Worm (Caenorhabditis elegans): ENCODE data around the gene srxa-6.
A peak's percentile ranks its signal among the peaks of the same experiment; 100 is the strongest.

Gene srxa-6

DNA sequence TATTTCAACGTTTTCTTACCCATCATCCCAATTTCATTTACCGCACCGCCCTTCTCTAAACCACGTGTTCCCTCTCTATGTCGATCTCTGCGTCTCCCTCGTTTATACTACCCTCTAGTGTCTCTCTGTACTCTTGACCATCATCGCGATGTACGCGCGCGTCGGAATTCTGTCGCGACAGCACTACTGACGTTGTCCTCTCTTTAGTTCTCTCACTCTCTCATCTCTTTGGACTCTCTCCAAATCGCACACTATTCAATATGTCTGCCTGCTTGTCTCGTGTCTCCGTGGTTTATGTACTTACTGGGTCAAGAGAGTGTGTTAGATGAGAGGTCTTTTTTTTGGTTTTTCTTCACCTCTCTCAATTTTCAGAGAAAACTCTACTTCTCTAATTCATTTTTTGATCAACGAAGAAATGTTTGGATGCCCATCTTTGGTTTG, 43.5 kb downstream of the srxa-6 start (continued):
- TF ChIP-seq elt-3 (tag; optimal IDR thresholded peaks at IDR 0.05) (peak in 1 of 3 experiments; percentile 33), lin-15B (tag; optimal IDR thresholded peaks at IDR 0.05) (peak; percentile 63), pqm-1 (tag; optimal IDR thresholded peaks at IDR 0.05) (peak; percentile 84), nhr-23 (tag; optimal IDR thresholded peaks at IDR 0.05) (peak; percentile 98), pha-4 (tag; optimal IDR thresholded peaks at IDR 0.05) (no peak), ceh-82 (tag; optimal IDR thresholded peaks at IDR 0.05) (peak; percentile 81), ZK546.5 (tag; optimal IDR thresholded peaks at IDR 0.05) (no peak), nhr-67 (tag; optimal IDR thresholded peaks at IDR 0.05) (no peak), hmg-11 (tag; optimal IDR thresholded peaks at IDR 0.05) (peak; percentile 96), unc-62 (GFP tag; optimal IDR thresholded peaks at IDR 0.05) (peak; percentile 93), lin-39 (tag; optimal IDR thresholded peaks at IDR 0.05) (peak; percentile 99), unc-39 (tag; optimal IDR thresholded peaks at IDR 0.05) (peak; percentile 51), nhr-43 (tag; optimal IDR thresholded peaks at IDR 0.05; ENCODE audit: poor library complexity, severe bottlenecking) (peak; percentile 84), nhr-28 (tag; optimal IDR thresholded peaks at IDR 0.05) (no peak), zag-1 (tag; optimal IDR thresholded peaks at IDR 0.05) (peak; percentile 36), tbx-2 (tag; optimal IDR thresholded peaks at IDR 0.05) (peak; percentile 89), sea-2 (GFP tag; optimal IDR thresholded peaks at IDR 0.05) (no peak), nhr-11 (tag; optimal IDR thresholded peaks at IDR 0.05) (peak; percentile 94), fkh-10 (GFP tag; optimal IDR thresholded peaks at IDR 0.05) (peak; percentile 81), aly-2 (tag; optimal IDR thresholded peaks at IDR 0.05) (no peak), snpc-4 (tag; optimal IDR thresholded peaks at IDR 0.05) (peak; percentile 76), nhr-237 (tag; optimal IDR thresholded peaks at IDR 0.05) (no peak), ztf-4 (tag; optimal IDR thresholded peaks at IDR 0.05) (peak; percentile 86), skn-1 (tag; optimal IDR thresholded peaks at IDR 0.05) (peak; percentile 91)

- TF ChIP-seq ceh-28 (tag; optimal IDR thresholded peaks at IDR 0.05) (peak; percentile 18), zag-1 (tag; optimal IDR thresholded peaks at IDR 0.05) (no peak), elt-2 (tag; optimal IDR thresholded peaks at IDR 0.05) (peak; percentile 41), nhr-28 (tag; optimal IDR thresholded peaks at IDR 0.05) (no peak), elt-3 (tag; optimal IDR thresholded peaks at IDR 0.05) (peak in 1 of 3 experiments; percentile 30), nhr-23 (tag; optimal IDR thresholded peaks at IDR 0.05) (peak; percentile 47), pqm-1 (tag; optimal IDR thresholded peaks at IDR 0.05) (peak; percentile 45), ama-1 (optimal IDR thresholded peaks at IDR 0.05) (peak; percentile 65), hmg-11 (tag; optimal IDR thresholded peaks at IDR 0.05) (no peak), lsy-12 (tag; optimal IDR thresholded peaks at IDR 0.05) (no peak), aly-2 (tag; optimal IDR thresholded peaks at IDR 0.05) (no peak)
Measured at ce11 chrV:20778886-20779285, 44.1 kb downstream of the srxa-6 start.

DNA sequence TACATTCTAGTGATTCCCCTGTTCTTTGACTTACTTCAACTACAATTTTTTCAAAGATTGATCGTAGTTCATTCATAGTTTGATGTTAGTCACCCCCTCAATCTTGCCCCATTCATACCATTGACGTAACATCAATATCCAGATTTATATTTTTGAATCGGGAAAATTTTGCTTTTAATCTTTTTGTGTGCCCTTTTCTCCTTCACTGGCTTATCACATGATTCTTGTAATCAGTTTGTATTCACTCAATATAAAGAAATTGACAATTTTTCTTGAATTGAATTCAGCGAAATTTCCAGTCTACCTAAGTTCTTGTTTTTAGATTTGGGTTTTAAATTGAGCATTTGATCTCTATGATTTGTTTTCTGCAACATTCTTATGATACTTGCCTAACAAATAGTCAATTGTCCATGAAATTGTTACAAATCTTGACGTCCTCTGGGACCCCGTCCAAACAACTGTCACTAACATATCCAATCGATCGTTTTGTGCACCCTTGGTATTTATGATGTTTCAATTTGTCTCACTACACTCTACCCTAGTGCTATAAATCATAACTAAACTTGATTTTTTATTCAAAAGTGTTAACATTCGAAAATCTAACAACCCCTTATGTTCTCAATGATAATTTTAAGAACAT, 45.1 kb downstream of the srxa-6 start:
- no peak for TF ChIP-seq daf-12 (tag; optimal IDR thresholded peaks at IDR 0.05)
- TF ChIP-seq mdl-1 (tag; optimal IDR thresholded peaks at IDR 0.05): no peak
- TF ChIP-seq aly-2 (tag; optimal IDR thresholded peaks at IDR 0.05): no peak
- peak; percentile 19 for TF ChIP-seq nhr-43 (tag; optimal IDR thresholded peaks at IDR 0.05; ENCODE audit: poor library complexity, severe bottlenecking)
- no peak for TF ChIP-seq sea-2 (GFP tag; optimal IDR thresholded peaks at IDR 0.05)
- TF ChIP-seq fos-1 (tag; optimal IDR thresholded peaks at IDR 0.05): no peak

ce11 chrV:20780400-20780799, 45.6 kb downstream of the srxa-6 start, which contains the start of gene hif-1:
Gene hif-1, plus strand, starts transcription at chrV:20780407.
- TF ChIP-seq fkh-10 (GFP tag; optimal IDR thresholded peaks at IDR 0.05) (no peak), ceh-16 (tag; optimal IDR thresholded peaks at IDR 0.05) (no peak), nhr-11 (tag; optimal IDR thresholded peaks at IDR 0.05) (no peak), fos-1 (tag; optimal IDR thresholded peaks at IDR 0.05) (no peak), nhr-237 (tag; optimal IDR thresholded peaks at IDR 0.05) (no peak), nhr-23 (tag; optimal IDR thresholded peaks at IDR 0.05) (no peak), nfya-1 (tag; optimal IDR thresholded peaks at IDR 0.05; ENCODE audit: insufficient read depth) (peak; percentile 65), nhr-28 (tag; optimal IDR thresholded peaks at IDR 0.05) (no peak), mdl-1 (tag; optimal IDR thresholded peaks at IDR 0.05) (no peak), lsy-12 (tag; optimal IDR thresholded peaks at IDR 0.05) (no peak), ama-1 (optimal IDR thresholded peaks at IDR 0.05) (peak; percentile 65), ceh-28 (tag; optimal IDR thresholded peaks at IDR 0.05) (no peak), ztf-4 (tag; optimal IDR thresholded peaks at IDR 0.05) (no peak)
